Worm (Caenorhabditis elegans) whole organism, L2 larva: ENCODE data around the gene B0035.3.

Experiments
- C34F6.9 ChIP-seq: fragments of 150-350 bp; optimal IDR thresholded peaks from 2 replicates; lab custom pipeline; 2014; ENCODE audit warnings: missing biosample characterization, missing genetic modification characterization
- F13H6.1 ChIP-seq: sonication (generic microtip); optimal IDR thresholded peaks from 2 replicates; lab custom pipeline; 2016; ENCODE audit warnings: missing genetic modification characterization, missing compliant biosample characterization
- R02D3.7 ChIP-seq: fragments of 150-350 bp; optimal IDR thresholded peaks from 2 replicates; lab custom pipeline; 2014; ENCODE audit warnings: missing biosample characterization, missing genetic modification characterization
- Y55F3AM.14 ChIP-seq: fragments of 200-800 bp; sonication (Bioruptor generic); optimal IDR thresholded peaks from 2 replicates; lab custom pipeline; 2018; ENCODE audit warnings: mild to moderate bottlenecking, missing genetic modification characterization, missing compliant biosample characterization
- ZK546.5 ChIP-seq: sonication (generic microtip); optimal IDR thresholded peaks from 2 replicates; lab custom pipeline; 2017; ENCODE audit warnings: missing biosample characterization, missing genetic modification characterization
- alr-1 ChIP-seq: fragments of 150-350 bp; optimal IDR thresholded peaks from 2 replicates; lab custom pipeline; 2014; ENCODE audit warnings: missing biosample characterization, missing genetic modification characterization
- aly-2 ChIP-seq: fragments of 150-350 bp; optimal IDR thresholded peaks from 2 replicates; lab custom pipeline; 2014; ENCODE audit warnings: missing biosample characterization, missing genetic modification characterization
- ama-1 ChIP-seq: fragments of 150-350 bp; optimal IDR thresholded peaks from 2 replicates; lab custom pipeline; 2018; ENCODE audit warnings: inconsistent platforms
- ceh-82 ChIP-seq: fragments of 150-350 bp; optimal IDR thresholded peaks from 2 replicates; lab custom pipeline; 2014; ENCODE audit warnings: missing biosample characterization, missing genetic modification characterization
- dmd-4 ChIP-seq: sonication (generic microtip); optimal IDR thresholded peaks from 2 replicates; lab custom pipeline; 2017; ENCODE audit warnings: missing biosample characterization, missing genetic modification characterization
- egl-27 ChIP-seq: sonication (generic microtip); optimal IDR thresholded peaks from 3 replicates; lab custom pipeline; 2017; ENCODE audit warnings: missing biosample characterization, missing genetic modification reagents, missing genetic modification characterization
- elt-1 ChIP-seq: fragments of 150-350 bp; optimal IDR thresholded peaks from 2 replicates; lab custom pipeline; 2014; ENCODE audit warnings: missing biosample characterization, missing genetic modification characterization
- fos-1 ChIP-seq: fragments of 150-350 bp; optimal IDR thresholded peaks from 2 replicates; lab custom pipeline; 2014; ENCODE audit warnings: missing biosample characterization, missing genetic modification characterization
- lin-11 ChIP-seq: fragments of 150-350 bp; sonication (generic microtip); optimal IDR thresholded peaks from 2 replicates; lab custom pipeline; 2014; ENCODE audit warnings: missing biosample characterization, missing genetic modification characterization, inconsistent platforms, mixed read lengths
- lin-13 ChIP-seq: fragments of 150-350 bp; optimal IDR thresholded peaks from 2 replicates; lab custom pipeline; 2014; ENCODE audit warnings: missing biosample characterization, missing genetic modification reagents, missing genetic modification characterization
- lin-39 ChIP-seq: fragments of 150-350 bp; optimal IDR thresholded peaks from 2 replicates; lab custom pipeline; 2014; ENCODE audit warnings: missing biosample characterization, missing genetic modification reagents, missing genetic modification characterization
- mbf-1 ChIP-seq: sonication (generic microtip); optimal IDR thresholded peaks from 2 replicates; lab custom pipeline; 2017; ENCODE audit warnings: missing biosample characterization, missing genetic modification characterization
- mdl-1 ChIP-seq, 2 experiments: fragments of 150-350 bp in 1 of 2; sonication (generic microtip) in 1 of 2; optimal IDR thresholded peaks; 2 replicates each; lab custom pipeline; 2017; ENCODE audit warnings: missing biosample characterization in 2 of 2, missing genetic modification characterization in 2 of 2
- nhr-12 ChIP-seq: fragments of 150-350 bp; optimal IDR thresholded peaks from 2 replicates; lab custom pipeline; 2014; ENCODE audit warnings: missing biosample characterization, missing genetic modification characterization
- nhr-129 ChIP-seq: fragments of 150-350 bp; optimal IDR thresholded peaks from 2 replicates; lab custom pipeline; 2014; ENCODE audit warnings: missing biosample characterization, missing genetic modification characterization
- nhr-21 ChIP-seq: fragments of 150-350 bp; optimal IDR thresholded peaks from 2 replicates; lab custom pipeline; 2014; ENCODE audit warnings: missing biosample characterization, missing genetic modification characterization
- nhr-237 ChIP-seq: fragments of 150-350 bp; optimal IDR thresholded peaks from 2 replicates; lab custom pipeline; 2014; ENCODE audit warnings: missing biosample characterization, missing genetic modification characterization
- nhr-25 ChIP-seq: fragments of 150-350 bp; sonication (generic microtip); optimal IDR thresholded peaks from 3 replicates; lab custom pipeline; 2014; ENCODE audit warnings: missing biosample characterization, missing genetic modification characterization
- nhr-6 ChIP-seq: fragments of 150-350 bp; optimal IDR thresholded peaks from 2 replicates; lab custom pipeline; 2014; ENCODE audit warnings: missing biosample characterization, missing genetic modification characterization
- nhr-77 ChIP-seq: fragments of 150-350 bp; optimal IDR thresholded peaks from 2 replicates; lab custom pipeline; 2014; ENCODE audit warnings: missing biosample characterization, missing genetic modification characterization
- sem-4 ChIP-seq: fragments of 150-350 bp; optimal IDR thresholded peaks from 2 replicates; lab custom pipeline; 2014; ENCODE audit warnings: missing biosample characterization, missing genetic modification reagents, missing genetic modification characterization
- skn-1 ChIP-seq: sonication (generic microtip); optimal IDR thresholded peaks from 2 replicates; lab custom pipeline; 2017; ENCODE audit warnings: missing biosample characterization, missing genetic modification characterization
- sma-9 ChIP-seq, 2 experiments: fragments of 150-350 bp in 1 of 2; sonication (generic microtip) in 1 of 2; optimal IDR thresholded peaks; 2 replicates each; lab custom pipeline; 2014 to 2016; ENCODE audit warnings: missing genetic modification characterization in 2 of 2, mild to moderate bottlenecking in 1 of 2, missing biosample characterization in 1 of 2, missing compliant biosample characterization in 1 of 2, missing genetic modification reagents in 1 of 2, moderate library complexity in 1 of 2
- snpc-4 ChIP-seq: fragments of 150-350 bp; optimal IDR thresholded peaks from 2 replicates; lab custom pipeline; 2014; ENCODE audit warnings: missing biosample characterization, missing genetic modification characterization
- unc-39 ChIP-seq: fragments of 150-350 bp; optimal IDR thresholded peaks from 2 replicates; lab custom pipeline; 2014; ENCODE audit warnings: missing biosample characterization, missing genetic modification characterization
- unc-55 ChIP-seq: fragments of 150-350 bp; sonication (generic microtip); optimal IDR thresholded peaks from 3 replicates; lab custom pipeline; 2014; ENCODE audit warnings: missing biosample characterization, missing genetic modification reagents, missing genetic modification characterization
- unc-62 ChIP-seq: fragments of 150-350 bp; optimal IDR thresholded peaks from 2 replicates; lab custom pipeline; 2014; ENCODE audit warnings: missing biosample characterization, missing genetic modification reagents, missing genetic modification characterization
- ztf-1 ChIP-seq: fragments of 200-800 bp; sonication (Bioruptor generic); conservative IDR thresholded peaks from 2 replicates; pipeline ENCODE4 v1.3.6; 2022; ENCODE audit warnings: missing genetic modification characterization, missing compliant biosample characterization
- ztf-11 ChIP-seq: sonication (generic microtip); optimal IDR thresholded peaks from 2 replicates; lab custom pipeline; 2017; ENCODE audit warnings: missing biosample characterization, missing genetic modification characterization
- ztf-4 ChIP-seq: fragments of 150-350 bp; optimal IDR thresholded peaks from 2 replicates; lab custom pipeline; 2014; ENCODE audit warnings: missing biosample characterization, missing genetic modification characterization

The B0035.3 gene

ce11 chrIV:11347275-11347674 lies 32.5 kb upstream of the B0035.3 start:
- peak; percentile 27 for TF ChIP-seq C34F6.9 (tag; lab: Kevin White, UChicago)
- no peak for TF ChIP-seq unc-55 (GFP tag; lab: Kevin White, UChicago)

ce11 chrIV:11344288-11344687 lies 29.5 kb upstream of the B0035.3 start:
- TF ChIP-seq nhr-237 (tag; lab: Kevin White, UChicago) (no peak), Y55F3AM.14 (GFP tag; lab: Kevin White, UChicago) (no peak), dmd-4 (tag; lab: Kevin White, UChicago) (no peak), elt-1 (tag; lab: Kevin White, UChicago) (no peak), ztf-4 (tag; lab: Kevin White, UChicago) (no peak), unc-39 (tag; lab: Kevin White, UChicago) (no peak), aly-2 (no peak), lin-39 (tag; lab: Kevin White, UChicago) (no peak), ztf-1 (GFP tag; lab: Robert Waterston, UW) (no peak), alr-1 (no peak)

ce11 chrIV:11340735-11341443 lies 26.1 kb upstream of the B0035.3 start:
- TF ChIP-seq mdl-1 (tag; optimal IDR thresholded peaks at IDR 0.05; lab: Kevin White, UChicago) (no peak), unc-62 (no peak), mbf-1 (no peak), lin-13 (GFP tag; lab: Kevin White, UChicago) (no peak), skn-1 (tag; lab: Kevin White, UChicago) (no peak), ztf-11 (tag; lab: Kevin White, UChicago) (no peak), nhr-21 (tag; lab: Kevin White, UChicago) (no peak), C34F6.9 (tag; lab: Kevin White, UChicago) (no peak), lin-11 (no peak), R02D3.7 (tag; lab: Kevin White, UChicago) (no peak), unc-55 (GFP tag; lab: Kevin White, UChicago) (no peak), fos-1 (no peak), ama-1 (lab: Kevin White, UChicago) (no peak), nhr-129 (tag; lab: Kevin White, UChicago) (no peak)

- TF ChIP-seq sem-4 (tag; lab: Kevin White, UChicago) (no peak), egl-27 (tag; lab: Kevin White, UChicago) (no peak), ztf-4 (tag; lab: Kevin White, UChicago) (no peak), F13H6.1 (tag; lab: Kevin White, UChicago) (no peak), nhr-237 (tag; lab: Kevin White, UChicago) (no peak), ztf-1 (GFP tag; lab: Robert Waterston, UW) (no peak), sma-9 (GFP tag; optimal IDR thresholded peaks at IDR 0.05; lab: Kevin White, UChicago) (no peak), sma-9 (tag; optimal IDR thresholded peaks at IDR 0.05; lab: Kevin White, UChicago) (no peak), nhr-12 (no peak), ZK546.5 (tag; lab: Kevin White, UChicago) (no peak), nhr-25 (no peak), lin-39 (tag; lab: Kevin White, UChicago) (no peak), nhr-129 (tag; lab: Kevin White, UChicago) (no peak), nhr-6 (tag; lab: Kevin White, UChicago) (no peak), nhr-77 (tag; lab: Kevin White, UChicago) (no peak), R02D3.7 (tag; lab: Kevin White, UChicago) (no peak), elt-1 (tag; lab: Kevin White, UChicago) (no peak), ceh-82 (tag; lab: Kevin White, UChicago) (no peak), unc-39 (tag; lab: Kevin White, UChicago) (no peak), snpc-4 (no peak), skn-1 (tag; lab: Kevin White, UChicago) (no peak)
- TF ChIP-seq, all 48 proteins: peak for 0
Observed at ce11 chrIV:11337021-11337420, 22.2 kb upstream of the B0035.3 start, which contains the start of gene F54E12.2. Gene F54E12.2, minus strand, starts transcription at chrIV:11337184.
